Fruit fly (Drosophila melanogaster) whole organism, embryonic: Measurements from ENCODE around the gene Als2.

Experiments
- ATbp ChIP-seq: fragments of 200-800 bp; sonication (Bioruptor generic); optimal IDR thresholded peaks from 2 replicates; lab custom pipeline; 2017; ENCODE audit warnings: missing biosample characterization, mild to moderate bottlenecking, missing genetic modification characterization, missing genetic modification reagents
- BtbVII ChIP-seq: fragments of 200-800 bp; sonication (Bioruptor generic); optimal IDR thresholded peaks from 3 replicates; lab custom pipeline; 2017; ENCODE audit warnings: missing biosample characterization, mild to moderate bottlenecking, missing genetic modification characterization
- C15 ChIP-seq: fragments of 200-800 bp; sonication (Bioruptor generic); IDR thresholded peaks from 3 replicates; pipeline ENCODE4 v1.3.6; 2022; ENCODE audit warnings: missing biosample characterization, missing genetic modification characterization
- CG10267 ChIP-seq: fragments of 200-800 bp; sonication (Bioruptor generic); optimal IDR thresholded peaks from 2 replicates; lab custom pipeline; 2018; ENCODE audit warnings: missing biosample characterization, mild to moderate bottlenecking, missing genetic modification characterization, moderate library complexity
- CG10462 ChIP-seq: fragments of 200-800 bp; sonication (Bioruptor generic); optimal IDR thresholded peaks from 2 replicates; lab custom pipeline; 2016; ENCODE audit warnings: missing biosample characterization, missing genetic modification characterization
- CG11560 ChIP-seq: fragments of 200-800 bp; sonication (Bioruptor generic); IDR thresholded peaks from 3 replicates; pipeline ENCODE4 v1.3.6; 2022; ENCODE audit warnings: missing biosample characterization, missing genetic modification characterization
- CG13424 ChIP-seq: fragments of 200-800 bp; sonication (Bioruptor generic); optimal IDR thresholded peaks from 2 replicates; lab custom pipeline; 2019; ENCODE audit warnings: missing biosample characterization, mild to moderate bottlenecking, missing genetic modification characterization, moderate library complexity
- CG1603 ChIP-seq: fragments of 200-800 bp; sonication (Bioruptor generic); optimal IDR thresholded peaks from 2 replicates; lab custom pipeline; 2019; ENCODE audit warnings: missing biosample characterization, mild to moderate bottlenecking, missing genetic modification characterization, moderate library complexity
- CG17912 ChIP-seq: fragments of 200-800 bp; sonication (Bioruptor generic); optimal IDR thresholded peaks from 2 replicates; lab custom pipeline; 2018; ENCODE audit warnings: missing biosample characterization, mild to moderate bottlenecking, missing genetic modification characterization
- CG2199 ChIP-seq: fragments of 200-800 bp; sonication (Bioruptor generic); IDR thresholded peaks from 3 replicates; pipeline ENCODE4 v1.3.6; 2022; ENCODE audit warnings: missing biosample characterization, missing genetic modification characterization
- CG2712 ChIP-seq: fragments of 200-800 bp; optimal IDR thresholded peaks from 3 replicates; lab custom pipeline; 2019; ENCODE audit warnings: missing biosample characterization, mild to moderate bottlenecking, missing genetic modification characterization, moderate library complexity
- CG3065 ChIP-seq: fragments of 200-800 bp; sonication (Bioruptor generic); optimal IDR thresholded peaks from 2 replicates; lab custom pipeline; 2016; ENCODE audit warnings: missing biosample characterization, missing genetic modification characterization
- CG3163 ChIP-seq: fragments of 200-800 bp; sonication (Bioruptor generic); optimal IDR thresholded peaks from 3 replicates; lab custom pipeline; 2016; ENCODE audit warnings: missing biosample characterization, missing genetic modification characterization
- CG3847 ChIP-seq: fragments of 200-800 bp; sonication (Bioruptor generic); IDR thresholded peaks from 2 replicates; pipeline ENCODE4 v1.3.6; 2022; ENCODE audit warnings: missing biosample characterization, missing genetic modification characterization
- CG4854 ChIP-seq: fragments of 200-800 bp; sonication (Bioruptor generic); optimal IDR thresholded peaks from 2 replicates; lab custom pipeline; 2016; ENCODE audit warnings: missing biosample characterization, missing genetic modification characterization, inconsistent platforms
- CG6854 ChIP-seq: fragments of 200-800 bp; sonication (Bioruptor generic); optimal IDR thresholded peaks from 3 replicates; lab custom pipeline; 2017; ENCODE audit warnings: missing biosample characterization, mild to moderate bottlenecking, missing genetic modification characterization
- CG7745 ChIP-seq: fragments of 200-800 bp; sonication (Bioruptor generic); optimal IDR thresholded peaks from 2 replicates; lab custom pipeline; 2018; ENCODE audit warnings: missing biosample characterization, mild to moderate bottlenecking, missing genetic modification characterization, moderate library complexity
- CG7963 ChIP-seq: fragments of 200-800 bp; sonication (Bioruptor generic); IDR thresholded peaks from 3 replicates; pipeline ENCODE4 v1.3.6; 2022; ENCODE audit warnings: missing biosample characterization, missing genetic modification characterization; ENCODE audit not compliant: partially characterized antibody
- CG9609 ChIP-seq: fragments of 200-800 bp; sonication (Bioruptor generic); optimal IDR thresholded peaks from 3 replicates; lab custom pipeline; 2016; ENCODE audit warnings: missing biosample characterization, missing genetic modification characterization
- CG9727 ChIP-seq: fragments of 200-800 bp; sonication (Bioruptor generic); optimal IDR thresholded peaks from 3 replicates; lab custom pipeline; 2017; ENCODE audit warnings: missing biosample characterization, mild to moderate bottlenecking, missing genetic modification characterization
- Chrac-16 ChIP-seq: fragments of 200-800 bp; sonication (Bioruptor generic); optimal IDR thresholded peaks from 3 replicates; lab custom pipeline; 2016; ENCODE audit warnings: missing biosample characterization, missing genetic modification characterization
- CkIIα-i1 ChIP-seq: fragments of 200-800 bp; sonication (Bioruptor generic); IDR thresholded peaks from 2 replicates; pipeline ENCODE4 v1.3.6; 2022; ENCODE audit warnings: missing biosample characterization, missing genetic modification characterization
- D19B ChIP-seq: fragments of 200-800 bp; sonication (Bioruptor generic); optimal IDR thresholded peaks from 2 replicates; lab custom pipeline; 2017; ENCODE audit warnings: missing biosample characterization, mild to moderate bottlenecking, missing genetic modification characterization
- Ets65A ChIP-seq: fragments of 200-800 bp; sonication (Bioruptor generic); peaks from one replicate; lab custom pipeline; 2016; ENCODE audit warnings: missing biosample characterization, missing genetic modification characterization
- Fer1 ChIP-seq: fragments of 200-800 bp; sonication (Bioruptor generic); optimal IDR thresholded peaks from 2 replicates; lab custom pipeline; 2017; ENCODE audit warnings: missing biosample characterization, mild to moderate bottlenecking, missing genetic modification characterization
- Kr ChIP-seq: fragments of 200-800 bp; sonication (Bioruptor generic); optimal IDR thresholded peaks from 2 replicates; lab custom pipeline; 2017; ENCODE audit warnings: missing biosample characterization, mild to moderate bottlenecking, missing genetic modification characterization
- Lpt ChIP-seq: fragments of >200 bp; optimal IDR thresholded peaks from 2 replicates; lab custom pipeline; 2018; ENCODE audit warnings: missing biosample characterization, missing genetic modification characterization
- NfI ChIP-seq: fragments of 200-800 bp; sonication (Bioruptor generic); optimal IDR thresholded peaks from 3 replicates; lab custom pipeline; 2018; ENCODE audit warnings: missing biosample characterization, mild to moderate bottlenecking, missing genetic modification characterization, moderate library complexity
- Oaz ChIP-seq: fragments of 200-800 bp; sonication (Bioruptor generic); IDR thresholded peaks from 2 replicates; pipeline ENCODE4 v1.3.6; 2022; ENCODE audit warnings: missing biosample characterization, missing genetic modification characterization
- PHDP ChIP-seq: fragments of 200-800 bp; sonication (Bioruptor generic); optimal IDR thresholded peaks from 3 replicates; lab custom pipeline; 2018; ENCODE audit warnings: missing biosample characterization, mild to moderate bottlenecking, missing genetic modification characterization, moderate library complexity
- Sox100B ChIP-seq: fragments of 200-800 bp; sonication (Bioruptor generic); optimal IDR thresholded peaks from 3 replicates; lab custom pipeline; 2018; ENCODE audit warnings: missing biosample characterization, mild to moderate bottlenecking, missing genetic modification characterization
- Taf1 ChIP-seq: fragments of 200-800 bp; sonication (Bioruptor generic); IDR thresholded peaks from 2 replicates; pipeline ENCODE4 v1.3.6; 2022; ENCODE audit warnings: missing biosample characterization, missing genetic modification characterization
- Xrp1 ChIP-seq: fragments of 200-800 bp; sonication (Bioruptor generic); IDR thresholded peaks from 2 replicates; pipeline ENCODE4 v1.3.6; 2022; ENCODE audit warnings: missing biosample characterization, missing genetic modification characterization
- ap ChIP-seq: fragments of 200-800 bp; sonication (Bioruptor generic); IDR thresholded peaks from 2 replicates; pipeline ENCODE4 v1.3.6; 2022; ENCODE audit warnings: missing biosample characterization, missing genetic modification characterization
- bcd ChIP-seq: fragments of 200-800 bp; sonication (Bioruptor generic); optimal IDR thresholded peaks from 2 replicates; lab custom pipeline; 2017; ENCODE audit warnings: missing biosample characterization, mild to moderate bottlenecking, missing genetic modification characterization
- br ChIP-seq: fragments of >200 bp; optimal IDR thresholded peaks from 2 replicates; lab custom pipeline; 2017
- cato ChIP-seq: fragments of 200-800 bp; sonication (Bioruptor generic); optimal IDR thresholded peaks from 2 replicates; lab custom pipeline; 2016; ENCODE audit warnings: missing biosample characterization, missing genetic modification characterization, borderline replicate concordance
- croc ChIP-seq: fragments of 200-800 bp; sonication (Bioruptor generic); conservative IDR thresholded peaks from 3 replicates; pipeline ENCODE4 v1.3.6; 2022; ENCODE audit warnings: missing biosample characterization, missing genetic modification characterization
- fd64A ChIP-seq: fragments of 200-800 bp; sonication (Bioruptor generic); optimal IDR thresholded peaks from 3 replicates; lab custom pipeline; 2018; ENCODE audit warnings: missing biosample characterization, mild to moderate bottlenecking, missing genetic modification characterization
- fu2 ChIP-seq: fragments of 200-800 bp; sonication (Bioruptor generic); optimal IDR thresholded peaks from 2 replicates; lab custom pipeline; 2016; ENCODE audit warnings: missing biosample characterization, missing genetic modification characterization
- gce ChIP-seq: fragments of 200-800 bp; sonication (Bioruptor generic); IDR thresholded peaks from 3 replicates; pipeline ENCODE4 v1.3.6; 2022; ENCODE audit warnings: missing biosample characterization, missing genetic modification characterization
- gt ChIP-seq: fragments of 200-800 bp; sonication (Bioruptor generic); IDR thresholded peaks from 2 replicates; pipeline ENCODE4 v1.3.6; 2022; ENCODE audit warnings: missing biosample characterization, missing genetic modification characterization
- hkb ChIP-seq, 2 experiments: fragments of 200-800 bp in 1 of 2; fragments of >200 bp in 1 of 2; sonication (Bioruptor generic) in 1 of 2; IDR thresholded peaks in 1 of 2; optimal IDR thresholded peaks in 1 of 2; 2 replicates each; pipeline versions ENCODE4 v1.3.6 to Lab custom; 2017 to 2022; ENCODE audit warnings: missing biosample characterization in 1 of 2, missing genetic modification characterization in 1 of 2
- odd ChIP-seq: fragments of 200-800 bp; sonication (Bioruptor generic); optimal IDR thresholded peaks from 2 replicates; lab custom pipeline; 2017; ENCODE audit warnings: missing biosample characterization, mild to moderate bottlenecking, missing genetic modification characterization
- onecut ChIP-seq: fragments of 200-800 bp; sonication (Bioruptor generic); IDR thresholded peaks from 2 replicates; pipeline ENCODE4 v1.3.6; 2022; ENCODE audit warnings: missing biosample characterization, missing genetic modification characterization
- run ChIP-seq: fragments of 200-800 bp; sonication (Bioruptor generic); optimal IDR thresholded peaks from 3 replicates; lab custom pipeline; 2018; ENCODE audit warnings: missing biosample characterization, mild to moderate bottlenecking, missing genetic modification characterization
- sna ChIP-seq: fragments of 200-800 bp; sonication (Bioruptor generic); IDR thresholded peaks from 2 replicates; pipeline ENCODE4 v1.3.6; 2022; ENCODE audit warnings: missing biosample characterization, missing genetic modification characterization; ENCODE audit not compliant: partially characterized antibody
- tio ChIP-seq: fragments of 200-800 bp; sonication (Bioruptor generic); optimal IDR thresholded peaks from 2 replicates; lab custom pipeline; 2017; ENCODE audit warnings: missing biosample characterization, missing genetic modification characterization, inconsistent platforms
- tll ChIP-seq, 2 experiments: fragments of 200-800 bp in 1 of 2; fragments of >200 bp in 1 of 2; sonication (Bioruptor generic) in 1 of 2; optimal IDR thresholded peaks; 2 replicates each; lab custom pipeline; 2017 to 2019; ENCODE audit warnings: missing biosample characterization in 2 of 2, missing genetic modification characterization in 2 of 2, mild to moderate bottlenecking in 1 of 2, moderate library complexity in 1 of 2
- zf30C ChIP-seq: fragments of 200-800 bp; sonication (Bioruptor generic); optimal IDR thresholded peaks from 3 replicates; lab custom pipeline; 2018; ENCODE audit warnings: missing biosample characterization, mild to moderate bottlenecking, missing genetic modification characterization
- zfh1 ChIP-seq: fragments of 200-800 bp; sonication (Bioruptor generic); IDR thresholded peaks from 3 replicates; pipeline ENCODE4 v1.3.6; 2022; ENCODE audit warnings: missing biosample characterization, missing genetic modification characterization

The Als2 gene

DNA sequence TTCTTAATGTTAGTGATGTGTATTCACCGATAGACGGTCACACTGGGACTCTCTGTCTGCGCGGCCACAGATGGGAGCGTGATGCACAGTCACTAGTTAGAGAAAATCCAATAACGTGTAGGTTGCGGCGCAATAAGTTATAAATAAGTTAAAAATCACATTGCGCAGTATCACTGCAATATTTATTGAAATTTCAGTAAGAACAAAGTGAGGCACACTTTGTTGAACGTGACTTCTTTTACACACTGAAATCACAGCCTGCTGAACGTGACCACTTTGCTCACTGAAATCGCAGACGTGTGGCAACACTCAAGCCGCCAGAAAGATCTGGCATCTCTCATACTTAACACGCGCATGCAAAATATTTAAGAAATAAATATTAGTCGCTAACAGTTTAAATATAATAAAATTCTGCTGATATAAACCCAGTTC lies 49.1 kb upstream of the Als2 start, which contains the start of the genes CG11247 and Polr2H (continued):
- TF ChIP-seq CG10462 (GFP tag; lab: Kevin White, UChicago): peak; percentile 83
- no peak; the same call in 2 of the 3 replicates for TF ChIP-seq gce (GFP tag; lab: Robert Waterston, UW)
- TF ChIP-seq Chrac-16 (GFP tag; lab: Kevin White, UChicago): peak; percentile 95
- TF ChIP-seq br (lab: Kevin White, UChicago): no peak
- TF ChIP-seq CG2712 (tag; lab: Kevin White, UChicago): peak; percentile 90
- TF ChIP-seq Oaz: peak; percentile 83
- TF ChIP-seq CG17912 (GFP tag; lab: Kevin White, UChicago): peak; percentile 49
- TF ChIP-seq CG10267: peak; percentile 88
- peak; percentile 73 for TF ChIP-seq hkb (optimal IDR thresholded peaks at IDR 0.05; lab: Kevin White, UChicago)
- TF ChIP-seq hkb (GFP tag; IDR thresholded peaks at IDR 0.05; lab: Robert Waterston, UW): peak; percentile 76
- TF ChIP-seq run: no peak
- TF ChIP-seq Xrp1 (GFP tag; lab: Robert Waterston, UW): peak; percentile 89
- TF ChIP-seq CG4854 (GFP tag; lab: Kevin White, UChicago): peak; percentile 83
- TF ChIP-seq BtbVII (GFP tag; lab: Kevin White, UChicago): peak; percentile 17
- peak; percentile 92 for TF ChIP-seq zfh1 (GFP tag; lab: Robert Waterston, UW)
- TF ChIP-seq ap (GFP tag; lab: Robert Waterston, UW): peak; percentile 77
- peak; percentile 89 for TF ChIP-seq gt (GFP tag; lab: Robert Waterston, UW)
- peak; percentile 95 for TF ChIP-seq fu2 (GFP tag; lab: Kevin White, UChicago)
- TF ChIP-seq Sox100B (GFP tag; lab: Kevin White, UChicago): peak; percentile 55
- TF ChIP-seq CG7745 (tag; lab: Kevin White, UChicago): no peak
- peak; percentile 80 for TF ChIP-seq CG3163 (GFP tag; lab: Kevin White, UChicago)
- TF ChIP-seq D19B (GFP tag; lab: Kevin White, UChicago): peak; percentile 67
- peak; percentile 86 for TF ChIP-seq tio (GFP tag; lab: Kevin White, UChicago)
- peak; percentile 90 for TF ChIP-seq CG2199
- peak; percentile 92 for TF ChIP-seq cato (GFP tag; lab: Kevin White, UChicago)
- peak; percentile 82 for TF ChIP-seq CG11560 (tag; lab: Robert Waterston, UW)
- peak; percentile 79; the same call in 1 of the 3 replicates for TF ChIP-seq C15
- TF ChIP-seq CG1603: peak; percentile 96
- TF ChIP-seq CG3847: peak; percentile 95
- TF ChIP-seq CkIIα-i1: peak; percentile 41; the same call in 1 of the 2 replicates
- TF ChIP-seq NfI (GFP tag; lab: Kevin White, UChicago): peak; percentile 87
- TF ChIP-seq CG13424 (tag; lab: Kevin White, UChicago): peak; percentile 89
- TF ChIP-seq fd64A: peak; percentile 18
- TF ChIP-seq zf30C (GFP tag; lab: Kevin White, UChicago): no peak
- TF ChIP-seq CG9609: peak; percentile 97
- peak; percentile 83 for TF ChIP-seq CG9727 (GFP tag; lab: Kevin White, UChicago)
- peak; percentile 41 to 98 for TF ChIP-seq tll (GFP tag; optimal IDR thresholded peaks at IDR 0.05; lab: Kevin White, UChicago)
- peak; percentile 91 for TF ChIP-seq bcd (GFP tag; lab: Kevin White, UChicago)
- TF ChIP-seq onecut (GFP tag; lab: Robert Waterston, UW): peak; percentile 61
- peak; percentile 62 for TF ChIP-seq ATbp
- TF ChIP-seq CG6854 (GFP tag; lab: Kevin White, UChicago): no peak
- peak; percentile 80 for TF ChIP-seq PHDP (tag; lab: Kevin White, UChicago)
- no peak for TF ChIP-seq Fer1 (GFP tag; lab: Kevin White, UChicago)
- TF ChIP-seq Ets65A: peak; percentile 100
- TF ChIP-seq croc: peak; percentile 90
- TF ChIP-seq Lpt (GFP tag; lab: Kevin White, UChicago): no peak
- peak; percentile 84 for TF ChIP-seq CG3065 (GFP tag; lab: Kevin White, UChicago)
- TF ChIP-seq CG7963 (GFP tag; lab: Robert Waterston, UW): peak; percentile 25; the same call in 1 of the 3 replicates
- no peak for TF ChIP-seq Kr (GFP tag; lab: Kevin White, UChicago)
- peak; percentile 29 for TF ChIP-seq odd (GFP tag; lab: Kevin White, UChicago)
- peak; percentile 77 for TF ChIP-seq sna (GFP tag; lab: Robert Waterston, UW)
- TF ChIP-seq Taf1 (GFP tag; lab: Robert Waterston, UW): peak; percentile 79
